1 worm cellular context compared by ENCODE assay signal in genomic region chrIV:13880803-13881202, ce11.
A peak's percentile ranks its signal among the peaks of the same experiment; 100 is the strongest.
TF ChIP-seq lines count a peak whose summit lies in the region.

No protein-coding gene starts in this region.

TF ChIP-seq in whole organism, L1 larva, 84 proteins besides CTCF, POLR2A, EP300 and RAD21 (continued from another document):
- TF ChIP-seq ceh-8 (GFP tag; optimal IDR thresholded peaks at IDR 0.05; lab: Kevin White, UChicago) (no peak), nhr-11 (tag; optimal IDR thresholded peaks at IDR 0.05; lab: Kevin White, UChicago) (no peak), tbx-2 (tag; optimal IDR thresholded peaks at IDR 0.05; lab: Kevin White, UChicago) (peak; percentile 24), nhr-71 (tag; optimal IDR thresholded peaks at IDR 0.05; lab: Kevin White, UChicago) (peak; percentile 79), sptf-1 (tag; optimal IDR thresholded peaks at IDR 0.05; lab: Kevin White, UChicago) (no peak), C16A3.4 (tag; optimal IDR thresholded peaks at IDR 0.05; lab: Kevin White, UChicago) (peak; percentile 13), elt-2 (tag; optimal IDR thresholded peaks at IDR 0.05; lab: Kevin White, UChicago) (no peak), nhr-19 (GFP tag; conservative IDR thresholded peaks at IDR 0.05; lab: Robert Waterston, UW) (peak; percentile 55), efl-1 (optimal IDR thresholded peaks at IDR 0.05; lab: Kevin White, UChicago) (peak in 1 of 2 experiments; percentile 2), efl-1 (GFP tag; optimal IDR thresholded peaks at IDR 0.05 in 1 of 2; lab: Kevin White, UChicago) (no peak), mdl-1 (tag; optimal IDR thresholded peaks at IDR 0.05; lab: Kevin White, UChicago) (peak in 1 of 2 experiments; percentile 88), lin-14 (GFP tag; optimal IDR thresholded peaks at IDR 0.05; lab: Kevin White, UChicago) (peak; percentile 83), C04F5.9 (tag; optimal IDR thresholded peaks at IDR 0.05; lab: Kevin White, UChicago) (no peak), nhr-20 (tag; optimal IDR thresholded peaks at IDR 0.05; lab: Kevin White, UChicago) (peak; percentile 26), rnt-1 (tag; optimal IDR thresholded peaks at IDR 0.05; lab: Kevin White, UChicago) (peak; percentile 67), xbp-1 (tag; optimal IDR thresholded peaks at IDR 0.05; lab: Kevin White, UChicago) (peak; percentile 19), ztf-4 (tag; optimal IDR thresholded peaks at IDR 0.05; lab: Kevin White, UChicago) (peak; percentile 16), skn-1 (tag; optimal IDR thresholded peaks at IDR 0.05; lab: Kevin White, UChicago) (no peak), unc-130 (tag; optimal IDR thresholded peaks at IDR 0.05; lab: Kevin White, UChicago) (no peak), blmp-1 (tag; optimal IDR thresholded peaks at IDR 0.05; lab: Kevin White, UChicago) (no peak), fkh-8 (tag; optimal IDR thresholded peaks at IDR 0.05; lab: Kevin White, UChicago) (no peak), nhr-85 (tag; lab: Kevin White, UChicago) (no peak), pqm-1 (tag; optimal IDR thresholded peaks at IDR 0.05; lab: Kevin White, UChicago) (no peak)
TF ChIP-seq in whole organism, L1 larva: peak in this region for 14.
